Worm (Caenorhabditis elegans) whole organism, late embryonic: Measurements from ENCODE around the gene dpf-1.

Experiments
- C08G9.2 ChIP-seq: sonication (generic microtip); optimal IDR thresholded peaks from 2 replicates; lab custom pipeline; 2016; ENCODE audit warnings: mild to moderate bottlenecking, missing genetic modification characterization, moderate library complexity, missing compliant biosample characterization
- C38D4.7 ChIP-seq: fragments of 200-800 bp; sonication (Bioruptor generic); optimal IDR thresholded peaks from 2 replicates; lab custom pipeline; 2018; ENCODE audit warnings: mild to moderate bottlenecking, missing genetic modification characterization, moderate library complexity, missing compliant biosample characterization
- F13H6.1 ChIP-seq: sonication (generic microtip); optimal IDR thresholded peaks from 2 replicates; lab custom pipeline; 2016; ENCODE audit warnings: missing genetic modification characterization, missing compliant biosample characterization
- K02D7.2 ChIP-seq: sonication (generic microtip); optimal IDR thresholded peaks from 2 replicates; lab custom pipeline; 2017; ENCODE audit warnings: mild to moderate bottlenecking, missing genetic modification characterization, missing compliant biosample characterization
- K09A11.1 ChIP-seq: sonication (generic microtip); optimal IDR thresholded peaks from 2 replicates; lab custom pipeline; 2017; ENCODE audit warnings: antibody characterized with exemption, mild to moderate bottlenecking, missing genetic modification characterization, missing compliant biosample characterization; ENCODE audit not compliant: insufficient read depth
- T23F11.4 ChIP-seq: fragments of 200-800 bp; sonication (Bioruptor generic); optimal IDR thresholded peaks from 2 replicates; lab custom pipeline; 2018; ENCODE audit warnings: mild to moderate bottlenecking, missing genetic modification characterization, missing compliant biosample characterization
- Y22D7AL.16 ChIP-seq: sonication (generic microtip); optimal IDR thresholded peaks from 2 replicates; lab custom pipeline; 2016; ENCODE audit warnings: missing genetic modification characterization, missing compliant biosample characterization
- ahr-1 ChIP-seq: sonication (generic microtip); optimal IDR thresholded peaks from 2 replicates; lab custom pipeline; 2016; ENCODE audit warnings: missing genetic modification characterization, missing compliant biosample characterization
- ama-1 ChIP-seq: fragments of 150-350 bp; optimal IDR thresholded peaks from 2 replicates; lab custom pipeline; 2014
- ceh-14 ChIP-seq: sonication (generic microtip); optimal IDR thresholded peaks from 2 replicates; lab custom pipeline; 2016; ENCODE audit warnings: missing genotype, missing genetic modification characterization, missing compliant biosample characterization
- ceh-18 ChIP-seq: sonication (generic microtip); optimal IDR thresholded peaks from 2 replicates; lab custom pipeline; 2016; ENCODE audit warnings: missing genetic modification characterization, missing compliant biosample characterization
- ceh-2 ChIP-seq: sonication (generic microtip); optimal IDR thresholded peaks from 2 replicates; lab custom pipeline; 2016; ENCODE audit warnings: missing genotype, missing genetic modification characterization, missing compliant biosample characterization
- ceh-30 ChIP-seq: fragments of 150-350 bp; optimal IDR thresholded peaks from 2 replicates; lab custom pipeline; 2014; ENCODE audit warnings: missing biosample characterization, missing genetic modification characterization
- ceh-45 ChIP-seq: fragments of 200-800 bp; sonication (Bioruptor generic); IDR thresholded peaks from 2 replicates; pipeline ENCODE4 v1.3.6; 2022; ENCODE audit warnings: missing genetic modification reagents, missing genetic modification characterization, missing compliant biosample characterization
- dmd-4 ChIP-seq: sonication (generic microtip); optimal IDR thresholded peaks from 2 replicates; lab custom pipeline; 2016; ENCODE audit warnings: borderline replicate concordance, missing genetic modification characterization, missing compliant biosample characterization
- dve-1 ChIP-seq: sonication (generic microtip); optimal IDR thresholded peaks from 2 replicates; lab custom pipeline; 2017; ENCODE audit warnings: antibody characterized with exemption, mild to moderate bottlenecking, missing genetic modification characterization, missing compliant biosample characterization
- elt-4 ChIP-seq: sonication (generic microtip); optimal IDR thresholded peaks from 2 replicates; lab custom pipeline; 2016; ENCODE audit warnings: missing genetic modification characterization, missing compliant biosample characterization
- ets-4 ChIP-seq: sonication (generic microtip); optimal IDR thresholded peaks from 2 replicates; lab custom pipeline; 2016; ENCODE audit warnings: missing genetic modification characterization, missing compliant biosample characterization
- eyg-1 ChIP-seq: sonication (generic microtip); optimal IDR thresholded peaks from 2 replicates; lab custom pipeline; 2016; ENCODE audit warnings: missing genotype, missing genetic modification characterization, missing compliant biosample characterization
- fkh-10 ChIP-seq: fragments of 150-350 bp; optimal IDR thresholded peaks from 2 replicates; lab custom pipeline; 2014; ENCODE audit warnings: missing biosample characterization, missing genetic modification reagents, missing genetic modification characterization
- hlh-8 ChIP-seq: sonication (generic microtip); optimal IDR thresholded peaks from 2 replicates; lab custom pipeline; 2016; ENCODE audit warnings: missing genotype, missing genetic modification characterization, missing compliant biosample characterization
- lim-6 ChIP-seq: sonication (generic microtip); optimal IDR thresholded peaks from 2 replicates; lab custom pipeline; 2016; ENCODE audit warnings: missing genetic modification characterization, missing compliant biosample characterization
- mec-3 ChIP-seq: sonication (generic microtip); optimal IDR thresholded peaks from 2 replicates; lab custom pipeline; 2016; ENCODE audit warnings: borderline replicate concordance, missing genetic modification characterization, missing compliant biosample characterization
- nhr-11 ChIP-seq: fragments of 150-350 bp; optimal IDR thresholded peaks from 2 replicates; lab custom pipeline; 2014; ENCODE audit warnings: missing biosample characterization, missing genetic modification characterization
- nhr-232 ChIP-seq: sonication (generic microtip); optimal IDR thresholded peaks from 2 replicates; lab custom pipeline; 2016; ENCODE audit warnings: missing genetic modification characterization, missing compliant biosample characterization
- odd-2 ChIP-seq: sonication (generic microtip); optimal IDR thresholded peaks from 2 replicates; lab custom pipeline; 2017; ENCODE audit warnings: antibody characterized with exemption, mild to moderate bottlenecking, missing genetic modification characterization, missing compliant biosample characterization
- pat-9 ChIP-seq: fragments of 200-800 bp; sonication (Bioruptor generic); optimal IDR thresholded peaks from 2 replicates; lab custom pipeline; 2018; ENCODE audit warnings: mild to moderate bottlenecking, missing genetic modification characterization, moderate library complexity, missing compliant biosample characterization
- pax-1 ChIP-seq: fragments of 150-350 bp; optimal IDR thresholded peaks from 2 replicates; lab custom pipeline; 2014; ENCODE audit warnings: missing biosample characterization, missing genetic modification characterization
- pha-2 ChIP-seq: sonication (generic microtip); optimal IDR thresholded peaks from 2 replicates; lab custom pipeline; 2017; ENCODE audit warnings: mild to moderate bottlenecking, missing genetic modification characterization, missing compliant biosample characterization
- pha-4 ChIP-seq: fragments of 150-350 bp; optimal IDR thresholded peaks from 2 replicates; lab custom pipeline; 2018; ENCODE audit warnings: missing biosample characterization, missing genetic modification reagents, missing genetic modification characterization
- pqm-1 ChIP-seq: sonication (generic microtip); optimal IDR thresholded peaks from 2 replicates; lab custom pipeline; 2016; ENCODE audit warnings: missing genetic modification characterization, missing compliant biosample characterization
- pros-1 ChIP-seq: fragments of 150-350 bp; optimal IDR thresholded peaks from 2 replicates; lab custom pipeline; 2014; ENCODE audit warnings: missing biosample characterization, missing genetic modification reagents, missing genetic modification characterization
- ref-2 ChIP-seq: sonication (generic microtip); optimal IDR thresholded peaks from 2 replicates; lab custom pipeline; 2016; ENCODE audit warnings: missing genetic modification characterization, missing compliant biosample characterization
- sdc-2 ChIP-seq: sonication (generic microtip); optimal IDR thresholded peaks from 2 replicates; lab custom pipeline; 2016; ENCODE audit warnings: missing genotype, missing genetic modification characterization, missing compliant biosample characterization
- sox-4 ChIP-seq: sonication (generic microtip); optimal IDR thresholded peaks from 2 replicates; lab custom pipeline; 2017; ENCODE audit warnings: mild to moderate bottlenecking, missing genetic modification characterization, inconsistent platforms, missing compliant biosample characterization
- syd-9 ChIP-seq: sonication (generic microtip); optimal IDR thresholded peaks from 2 replicates; lab custom pipeline; 2016; ENCODE audit warnings: mild to moderate bottlenecking, missing genetic modification characterization, moderate library complexity, missing compliant biosample characterization
- tbx-2 ChIP-seq: sonication (generic microtip); optimal IDR thresholded peaks from 2 replicates; lab custom pipeline; 2016; ENCODE audit warnings: missing genetic modification characterization, missing compliant biosample characterization
- ttx-3 ChIP-seq: sonication (generic microtip); optimal IDR thresholded peaks from 2 replicates; lab custom pipeline; 2016; ENCODE audit warnings: missing genetic modification reagents, missing genetic modification characterization, missing compliant biosample characterization
- unc-3 ChIP-seq, 2 experiments: fragments of 200-800 bp in 1 of 2; sonication (Bioruptor generic) in 1 of 2; sonication (generic microtip) in 1 of 2; conservative IDR thresholded peaks in 1 of 2; optimal IDR thresholded peaks in 1 of 2; 2 replicates each; pipeline versions ENCODE4 v1.3.6 to Lab custom; 2016 to 2022; ENCODE audit warnings: missing compliant biosample characterization in 2 of 2, missing genetic modification characterization in 2 of 2, missing genetic modification reagents in 1 of 2
- unc-86 ChIP-seq: sonication (generic microtip); optimal IDR thresholded peaks from 2 replicates; lab custom pipeline; 2016; ENCODE audit warnings: missing genetic modification characterization, missing compliant biosample characterization
- zip-5 ChIP-seq: sonication (generic microtip); optimal IDR thresholded peaks from 2 replicates; lab custom pipeline; 2016; ENCODE audit warnings: missing genetic modification characterization, missing compliant biosample characterization

dpf-1 gene

ce11 chrV:15479825-15480224 is 8.7 kb downstream of the dpf-1 start:
- TF ChIP-seq zip-5 (tag; lab: Kevin White, UChicago) (no peak), ahr-1 (tag; lab: Kevin White, UChicago) (no peak), ceh-14 (no peak), dve-1 (tag; lab: Kevin White, UChicago) (no peak), pha-2 (no peak), lim-6 (tag; lab: Kevin White, UChicago) (no peak), nhr-11 (tag; lab: Kevin White, UChicago) (no peak), ceh-45 (GFP tag; lab: Robert Waterston, UW) (no peak)

DNA sequence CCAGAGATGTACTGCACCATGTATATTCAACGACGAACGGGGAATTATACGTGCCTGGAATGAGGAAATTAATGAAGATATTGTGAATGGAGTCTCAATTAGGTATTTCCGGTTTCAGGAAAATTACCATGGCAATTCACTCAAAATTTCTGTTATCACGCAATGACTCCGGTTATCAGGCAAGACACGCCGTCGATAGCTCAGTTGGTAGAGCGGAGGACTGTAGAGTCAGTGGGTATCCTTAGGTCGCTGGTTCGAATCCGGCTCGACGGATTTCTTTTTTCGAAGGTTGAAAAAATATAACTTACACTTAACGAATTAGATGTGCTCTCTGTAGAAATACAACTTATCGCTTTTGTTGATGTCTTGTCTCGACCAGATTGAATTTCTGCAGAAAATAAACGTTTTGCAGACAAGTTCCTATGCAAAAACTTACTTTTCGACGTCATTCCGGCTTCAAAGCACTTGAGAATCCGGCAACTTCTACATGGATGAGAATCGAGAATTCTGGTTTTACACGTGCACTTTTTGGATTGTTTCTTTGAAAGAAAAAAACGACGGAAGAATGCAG is 9.5 kb downstream of the dpf-1 start:
- TF ChIP-seq elt-4 (no peak), nhr-232 (no peak), sox-4 (tag; lab: Kevin White, UChicago) (no peak), ama-1 (lab: Kevin White, UChicago) (no peak), pha-2 (no peak), fkh-10 (GFP tag; lab: Kevin White, UChicago) (no peak)

ce11 chrV:15481374-15481773 is 10.2 kb downstream of the dpf-1 start, which contains the start of gene nhr-150:
nhr-150 (minus strand) TSS chrV:15481465.
- TF ChIP-seq ama-1 (lab: Kevin White, UChicago) (no peak), C38D4.7 (GFP tag; lab: Kevin White, UChicago) (no peak), syd-9 (tag; lab: Kevin White, UChicago) (no peak), F13H6.1 (tag; lab: Kevin White, UChicago) (no peak), K09A11.1 (tag; lab: Kevin White, UChicago) (no peak), eyg-1 (tag; lab: Kevin White, UChicago) (no peak), unc-3 (GFP tag; conservative IDR thresholded peaks at IDR 0.05; lab: Robert Waterston, UW) (no peak), unc-3 (tag; optimal IDR thresholded peaks at IDR 0.05; lab: Kevin White, UChicago) (no peak), tbx-2 (no peak), pros-1 (tag; lab: Kevin White, UChicago) (no peak)

DNA sequence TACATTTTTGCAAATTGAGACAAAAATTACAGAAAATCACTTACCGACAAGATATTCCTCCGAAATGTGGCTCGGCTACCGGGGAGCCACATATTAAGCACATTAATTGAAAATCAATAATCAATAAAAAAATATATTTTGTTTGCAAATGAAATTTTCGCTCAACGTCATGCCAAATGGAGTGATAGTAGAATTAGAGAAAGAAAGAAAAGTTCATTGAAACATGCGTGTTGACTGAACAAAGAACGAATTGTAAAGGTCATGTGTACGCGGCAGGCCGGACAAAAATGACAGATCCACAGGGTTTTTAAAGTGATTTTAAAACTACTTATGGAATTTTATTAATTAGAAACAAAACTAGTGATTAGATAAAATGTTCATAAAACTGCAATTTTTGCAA is 12.4 kb downstream of the dpf-1 start:
- no peak for TF ChIP-seq pax-1 (tag; lab: Kevin White, UChicago)
- TF ChIP-seq pqm-1 (tag; lab: Kevin White, UChicago), result no peak
- TF ChIP-seq ceh-2 (tag; lab: Kevin White, UChicago), result no peak
- TF ChIP-seq odd-2 (tag; lab: Kevin White, UChicago), result no peak
- no peak for TF ChIP-seq unc-86 (tag; lab: Kevin White, UChicago)
- no peak for TF ChIP-seq fkh-10 (GFP tag; lab: Kevin White, UChicago)
- TF ChIP-seq nhr-232, result no peak
- no peak for TF ChIP-seq ttx-3 (tag; lab: Kevin White, UChicago)
- no peak for TF ChIP-seq C38D4.7 (GFP tag; lab: Kevin White, UChicago)
- TF ChIP-seq C08G9.2 (tag; lab: Kevin White, UChicago), result no peak
- TF ChIP-seq K02D7.2, result no peak
- no peak for TF ChIP-seq T23F11.4 (GFP tag; lab: Kevin White, UChicago)
- TF ChIP-seq F13H6.1 (tag; lab: Kevin White, UChicago), result no peak
- no peak for TF ChIP-seq mec-3 (tag; lab: Kevin White, UChicago)
- TF ChIP-seq hlh-8 (tag; lab: Kevin White, UChicago), result no peak

DNA sequence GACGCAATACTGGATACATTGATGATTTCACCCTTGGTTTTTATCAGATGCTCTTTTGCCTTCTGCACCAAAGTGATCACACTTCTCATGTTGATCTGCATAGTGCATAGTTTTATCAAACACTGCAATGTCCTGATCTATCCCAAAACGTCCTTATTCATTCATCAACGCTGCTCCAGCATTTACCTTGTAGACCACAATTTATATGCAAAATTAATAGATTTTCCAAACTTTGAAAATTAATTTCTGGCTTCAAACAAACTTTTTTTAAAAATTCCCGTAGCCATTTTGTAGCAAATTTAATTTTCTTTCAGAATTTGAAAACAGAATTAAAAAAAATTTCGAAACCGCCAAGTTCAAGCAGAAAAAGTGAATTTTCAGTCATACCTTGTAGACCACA is 13.4 kb downstream of the dpf-1 start, which contains the start of gene C06B8.3:
Gene C06B8.3, minus strand, starts transcription at position 101 of the 400 bp plus-strand sequence.
- TF ChIP-seq dve-1 (tag; lab: Kevin White, UChicago) (no peak), pha-4 (tag; lab: Kevin White, UChicago) (no peak), ets-4 (tag; lab: Kevin White, UChicago) (no peak), Y22D7AL.16 (no peak), ceh-30 (tag; lab: Kevin White, UChicago) (no peak), K02D7.2 (no peak), ceh-18 (tag; lab: Kevin White, UChicago) (no peak), sdc-2 (tag; lab: Kevin White, UChicago) (no peak), ahr-1 (tag; lab: Kevin White, UChicago) (no peak), F13H6.1 (tag; lab: Kevin White, UChicago) (no peak), pat-9 (tag; lab: Kevin White, UChicago) (no peak), C38D4.7 (GFP tag; lab: Kevin White, UChicago) (no peak), fkh-10 (GFP tag; lab: Kevin White, UChicago) (no peak), dmd-4 (tag; lab: Kevin White, UChicago) (no peak), ref-2 (no peak), elt-4 (no peak), tbx-2 (no peak)
